Fruit fly (Drosophila melanogaster): Measurements from ENCODE around the gene Psn.

Gene Psn

dm6 chr3L:20444815-20445519, 12.7 kb downstream of the Psn start:
- TF ChIP-seq insv (optimal IDR thresholded peaks at IDR 0.05) (no peak), psq (optimal IDR thresholded peaks at IDR 0.05) (no peak), ttk (optimal IDR thresholded peaks at IDR 0.05) (no peak), Sin3A (optimal IDR thresholded peaks at IDR 0.05) (no peak)

dm6 chr3L:20446030-20446429, 13.8 kb downstream of the Psn start:
- TF ChIP-seq Myc (optimal IDR thresholded peaks at IDR 0.05) (no peak), insv (optimal IDR thresholded peaks at IDR 0.05) (no peak), ttk (optimal IDR thresholded peaks at IDR 0.05) (no peak), h (optimal IDR thresholded peaks at IDR 0.05) (no peak), Sin3A (optimal IDR thresholded peaks at IDR 0.05) (no peak), psq (optimal IDR thresholded peaks at IDR 0.05) (no peak)

dm6 chr3L:20447337-20447736, 15.1 kb downstream of the Psn start:
- TF ChIP-seq h (optimal IDR thresholded peaks at IDR 0.05), result no peak
- TF ChIP-seq Sin3A (optimal IDR thresholded peaks at IDR 0.05), result no peak
- no peak for TF ChIP-seq ttk (optimal IDR thresholded peaks at IDR 0.05)
- TF ChIP-seq psq (optimal IDR thresholded peaks at IDR 0.05), result no peak
- no peak for TF ChIP-seq Myc (optimal IDR thresholded peaks at IDR 0.05)
- TF ChIP-seq insv (optimal IDR thresholded peaks at IDR 0.05), result no peak

dm6 chr3L:20447957-20448356, 15.7 kb downstream of the Psn start:
- no peak for TF ChIP-seq psq (optimal IDR thresholded peaks at IDR 0.05)

- TF ChIP-seq h (optimal IDR thresholded peaks at IDR 0.05) (no peak), ttk (optimal IDR thresholded peaks at IDR 0.05) (no peak), Myc (optimal IDR thresholded peaks at IDR 0.05) (no peak), Sin3A (optimal IDR thresholded peaks at IDR 0.05) (no peak), insv (optimal IDR thresholded peaks at IDR 0.05) (no peak), psq (optimal IDR thresholded peaks at IDR 0.05) (no peak)
Observed at dm6 chr3L:20448773-20449172, 16.5 kb downstream of the Psn start.

- TF ChIP-seq Sin3A (optimal IDR thresholded peaks at IDR 0.05) (no peak), h (optimal IDR thresholded peaks at IDR 0.05) (no peak), Myc (optimal IDR thresholded peaks at IDR 0.05) (no peak), psq (optimal IDR thresholded peaks at IDR 0.05) (no peak), insv (optimal IDR thresholded peaks at IDR 0.05) (no peak), ttk (optimal IDR thresholded peaks at IDR 0.05) (no peak)
Observed at dm6 chr3L:20452813-20453682, 20.8 kb downstream of the Psn start, which contains the start of gene CG5199. TSS of gene CG5199 (minus strand) at chr3L:20452864.

dm6 chr3L:20460383-20460782, 28.1 kb downstream of the Psn start, which contains the start of gene mag:
TSS of gene mag (plus strand) at chr3L:20460683.
- no peak for TF ChIP-seq ttk (optimal IDR thresholded peaks at IDR 0.05)
- TF ChIP-seq Myc (optimal IDR thresholded peaks at IDR 0.05), result no peak
- no peak for TF ChIP-seq h (optimal IDR thresholded peaks at IDR 0.05)
- no peak for TF ChIP-seq Sin3A (optimal IDR thresholded peaks at IDR 0.05)
- TF ChIP-seq insv (optimal IDR thresholded peaks at IDR 0.05), result no peak
- TF ChIP-seq psq (optimal IDR thresholded peaks at IDR 0.05), result no peak

- no peak for TF ChIP-seq Myc (optimal IDR thresholded peaks at IDR 0.05)
Observed at dm6 chr3L:20462391-20462790, 30.1 kb downstream of the Psn start.

- TF ChIP-seq Myc (optimal IDR thresholded peaks at IDR 0.05), result no peak
- no peak for TF ChIP-seq insv (optimal IDR thresholded peaks at IDR 0.05)
- TF ChIP-seq psq (optimal IDR thresholded peaks at IDR 0.05), result no peak
- no peak for TF ChIP-seq ttk (optimal IDR thresholded peaks at IDR 0.05)
- TF ChIP-seq Sin3A (optimal IDR thresholded peaks at IDR 0.05), result no peak
- no peak for TF ChIP-seq h (optimal IDR thresholded peaks at IDR 0.05)
Observed at dm6 chr3L:20464677-20465076, 32.4 kb downstream of the Psn start, which contains the start of gene atk. TSS of gene atk (minus strand) at chr3L:20464862.

dm6 chr3L:20465941-20466340, 33.7 kb downstream of the Psn start, which contains the start of gene CG42764:
TSS of gene CG42764 (minus strand) at chr3L:20466041.
- no peak for TF ChIP-seq Sin3A (optimal IDR thresholded peaks at IDR 0.05)
- no peak for TF ChIP-seq h (optimal IDR thresholded peaks at IDR 0.05)
- no peak for TF ChIP-seq Myc (optimal IDR thresholded peaks at IDR 0.05)
- no peak for TF ChIP-seq insv (optimal IDR thresholded peaks at IDR 0.05)
- TF ChIP-seq psq (optimal IDR thresholded peaks at IDR 0.05), result no peak
- no peak for TF ChIP-seq ttk (optimal IDR thresholded peaks at IDR 0.05)

- TF ChIP-seq Sin3A (optimal IDR thresholded peaks at IDR 0.05), result no peak
- no peak for TF ChIP-seq h (optimal IDR thresholded peaks at IDR 0.05)
- no peak for TF ChIP-seq insv (optimal IDR thresholded peaks at IDR 0.05)
- no peak for TF ChIP-seq psq (optimal IDR thresholded peaks at IDR 0.05)
- TF ChIP-seq Myc (optimal IDR thresholded peaks at IDR 0.05), result no peak
- TF ChIP-seq ttk (optimal IDR thresholded peaks at IDR 0.05), result no peak
Observed at dm6 chr3L:20466599-20466998, 34.3 kb downstream of the Psn start, which contains the start of gene Tdh. TSS of gene Tdh (plus strand) at chr3L:20466944.

- TF ChIP-seq ttk (optimal IDR thresholded peaks at IDR 0.05) (no peak), insv (optimal IDR thresholded peaks at IDR 0.05) (no peak), Myc (optimal IDR thresholded peaks at IDR 0.05) (no peak), h (optimal IDR thresholded peaks at IDR 0.05) (no peak), Sin3A (optimal IDR thresholded peaks at IDR 0.05) (no peak), psq (optimal IDR thresholded peaks at IDR 0.05) (no peak)
Observed at dm6 chr3L:20467433-20467832, 35.2 kb downstream of the Psn start.
